Worm (Caenorhabditis elegans): Measurements from ENCODE around the gene daf-36.

DNA sequence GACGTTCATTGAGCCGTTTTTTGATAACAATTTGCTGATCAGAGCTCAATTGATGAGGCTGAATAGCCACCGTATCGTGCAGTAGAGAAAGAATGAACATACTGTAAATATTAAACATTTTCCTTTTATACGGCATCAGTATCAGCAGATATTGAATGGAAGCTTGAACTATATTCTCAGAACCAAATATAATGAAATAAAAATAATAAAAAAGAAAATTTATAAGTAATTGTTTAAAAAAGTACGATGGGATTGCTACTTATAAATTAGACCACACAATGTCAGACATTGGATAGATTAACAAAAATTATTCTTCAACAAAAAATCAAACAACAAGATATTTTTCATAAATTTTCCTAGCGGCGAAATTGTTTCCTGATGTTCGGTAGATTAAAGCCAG lies 19.0 kb downstream of the daf-36 start, which contains the start of gene rpc-25:
- no peak for TF ChIP-seq fos-1 (tag; optimal IDR thresholded peaks at IDR 0.05)
- no peak for TF ChIP-seq mdl-1 (tag; optimal IDR thresholded peaks at IDR 0.05)
- TF ChIP-seq lin-13 (GFP tag; optimal IDR thresholded peaks at IDR 0.05): no peak
- TF ChIP-seq aly-2 (tag; optimal IDR thresholded peaks at IDR 0.05): no peak
- no peak for TF ChIP-seq skn-1 (tag; optimal IDR thresholded peaks at IDR 0.05)
- TF ChIP-seq nhr-237 (tag; optimal IDR thresholded peaks at IDR 0.05): no peak
